Fruit fly (Drosophila melanogaster): ENCODE results near the gene GatC.

Gene GatC

dm6 chr2L:13829540-13829939 lies 3.4 kb downstream of the GatC start, which contains the start of the genes Arpc1 and Orc5:
Gene Arpc1 (minus strand): TSS chr2L:13829741.
Gene Orc5 (plus strand): TSS chr2L:13829837.
- TF ChIP-seq Pif1B (GFP tag; optimal IDR thresholded peaks at IDR 0.05) = no peak
- TF ChIP-seq CG12605 (GFP tag; IDR thresholded peaks at IDR 0.05) = no peak
- no peak for TF ChIP-seq Pif1A (GFP tag; optimal IDR thresholded peaks at IDR 0.05)
- no peak for TF ChIP-seq EcR (GFP tag; optimal IDR thresholded peaks at IDR 0.05)
- TF ChIP-seq CG32121 (GFP tag; IDR thresholded peaks at IDR 0.05) = no peak
- TF ChIP-seq CG4496 (GFP tag; IDR thresholded peaks at IDR 0.05) = no peak
- TF ChIP-seq CG10348 (GFP tag; IDR thresholded peaks at IDR 0.05) = no peak
- TF ChIP-seq fd96Ca (GFP tag; IDR thresholded peaks at IDR 0.05) = no peak
- no peak for TF ChIP-seq CG8159 (tag; optimal IDR thresholded peaks at IDR 0.05)
- no peak for TF ChIP-seq D1 (tag; optimal IDR thresholded peaks at IDR 0.05)
- TF ChIP-seq Ets98B (GFP tag; IDR thresholded peaks at IDR 0.05) = no peak
- TF ChIP-seq CG9948 (tag; optimal IDR thresholded peaks at IDR 0.05) = no peak
- no peak for TF ChIP-seq CG13204 (GFP tag; optimal IDR thresholded peaks at IDR 0.05)
- TF ChIP-seq CG15710 (tag; optimal IDR thresholded peaks at IDR 0.05) = no peak
- TF ChIP-seq CG17806 (tag; optimal IDR thresholded peaks at IDR 0.05) = no peak

dm6 chr2L:13827557-13827956 lies 5.3 kb downstream of the GatC start, which contains the start of gene PolG1:
Gene PolG1 (minus strand): TSS chr2L:13827772.
- TF ChIP-seq rn (GFP tag; IDR thresholded peaks at IDR 0.05) (no peak), CG12605 (GFP tag; IDR thresholded peaks at IDR 0.05) (no peak), CG4496 (GFP tag; IDR thresholded peaks at IDR 0.05) (no peak), CG14655 (GFP tag; optimal IDR thresholded peaks at IDR 0.05) (no peak), Ets98B (GFP tag; IDR thresholded peaks at IDR 0.05) (no peak)

- TF ChIP-seq CG4496 (GFP tag; IDR thresholded peaks at IDR 0.05) (no peak), CG13204 (GFP tag; optimal IDR thresholded peaks at IDR 0.05) (no peak), CG14655 (GFP tag; optimal IDR thresholded peaks at IDR 0.05) (no peak), CG8159 (tag; optimal IDR thresholded peaks at IDR 0.05) (no peak), CG32121 (GFP tag; IDR thresholded peaks at IDR 0.05) (no peak), CG15710 (tag; optimal IDR thresholded peaks at IDR 0.05) (no peak), Pif1A (GFP tag; optimal IDR thresholded peaks at IDR 0.05) (no peak), rn (GFP tag; IDR thresholded peaks at IDR 0.05) (no peak), CG12605 (GFP tag; IDR thresholded peaks at IDR 0.05) (no peak), D1 (tag; optimal IDR thresholded peaks at IDR 0.05) (no peak), Snoo (tag; optimal IDR thresholded peaks at IDR 0.05) (no peak), CG8301 (tag; optimal IDR thresholded peaks at IDR 0.05) (no peak), CG9948 (tag; optimal IDR thresholded peaks at IDR 0.05) (no peak), CG10348 (GFP tag; IDR thresholded peaks at IDR 0.05) (no peak), gl (tag; optimal IDR thresholded peaks at IDR 0.05) (no peak), fd96Ca (GFP tag; IDR thresholded peaks at IDR 0.05) (no peak), EcR (GFP tag; optimal IDR thresholded peaks at IDR 0.05) (no peak), CG17806 (tag; optimal IDR thresholded peaks at IDR 0.05) (no peak), Pif1B (GFP tag; optimal IDR thresholded peaks at IDR 0.05) (no peak), Ets98B (GFP tag; IDR thresholded peaks at IDR 0.05) (no peak)
These were observed 12.0 kb downstream of the GatC start, which contains the start of gene b for dm6 chr2L:13820948-13821347. Gene b (plus strand): TSS chr2L:13821248.

- TF ChIP-seq CG12605 (GFP tag; IDR thresholded peaks at IDR 0.05) = no peak
- TF ChIP-seq CG10348 (GFP tag; IDR thresholded peaks at IDR 0.05) = no peak
- TF ChIP-seq D1 (tag; optimal IDR thresholded peaks at IDR 0.05) = no peak
- TF ChIP-seq CG14655 (GFP tag; optimal IDR thresholded peaks at IDR 0.05) = no peak
- no peak for TF ChIP-seq CG17806 (tag; optimal IDR thresholded peaks at IDR 0.05)
- no peak for TF ChIP-seq CG15710 (tag; optimal IDR thresholded peaks at IDR 0.05)
- no peak for TF ChIP-seq CG32121 (GFP tag; IDR thresholded peaks at IDR 0.05)
- TF ChIP-seq CG8301 (tag; optimal IDR thresholded peaks at IDR 0.05) = no peak
- no peak for TF ChIP-seq rn (GFP tag; IDR thresholded peaks at IDR 0.05)
- TF ChIP-seq fd96Ca (GFP tag; IDR thresholded peaks at IDR 0.05) = no peak
- TF ChIP-seq CG4496 (GFP tag; IDR thresholded peaks at IDR 0.05) = no peak
- no peak for TF ChIP-seq Pif1B (GFP tag; optimal IDR thresholded peaks at IDR 0.05)
- no peak for TF ChIP-seq gl (tag; optimal IDR thresholded peaks at IDR 0.05)
- TF ChIP-seq EcR (GFP tag; optimal IDR thresholded peaks at IDR 0.05) = no peak
- TF ChIP-seq Snoo (tag; optimal IDR thresholded peaks at IDR 0.05) = no peak
- TF ChIP-seq CG9948 (tag; optimal IDR thresholded peaks at IDR 0.05) = no peak
These were observed 12.7 kb downstream of the GatC start for dm6 chr2L:13820176-13820575.

- TF ChIP-seq Ets98B (GFP tag; IDR thresholded peaks at IDR 0.05) (no peak), CG10348 (GFP tag; IDR thresholded peaks at IDR 0.05) (no peak), CG13204 (GFP tag; optimal IDR thresholded peaks at IDR 0.05) (no peak), CG14655 (GFP tag; optimal IDR thresholded peaks at IDR 0.05) (no peak), CG4496 (GFP tag; IDR thresholded peaks at IDR 0.05) (no peak), CG12605 (GFP tag; IDR thresholded peaks at IDR 0.05) (no peak), CG17806 (tag; optimal IDR thresholded peaks at IDR 0.05) (no peak), rn (GFP tag; IDR thresholded peaks at IDR 0.05) (no peak), CG32121 (GFP tag; IDR thresholded peaks at IDR 0.05) (no peak)
These were observed 19.2 kb downstream of the GatC start, which contains the start of gene Sos for dm6 chr2L:13813604-13814178. Gene Sos (plus strand): TSS chr2L:13813816.

- TF ChIP-seq CG10348 (GFP tag; IDR thresholded peaks at IDR 0.05) (no peak), CG8301 (tag; optimal IDR thresholded peaks at IDR 0.05) (no peak), CG17806 (tag; optimal IDR thresholded peaks at IDR 0.05) (no peak), EcR (GFP tag; optimal IDR thresholded peaks at IDR 0.05) (no peak), CG8159 (tag; optimal IDR thresholded peaks at IDR 0.05) (no peak), CG32121 (GFP tag; IDR thresholded peaks at IDR 0.05) (no peak)
These were observed 19.7 kb downstream of the GatC start, which contains the start of gene CG16888 for dm6 chr2L:13813156-13813555. Gene CG16888 (minus strand): TSS chr2L:13813256.
